Fruit fly (Drosophila melanogaster) whole organism, embryonic: ENCODE measurements around the gene CG7362.

ENCODE experiments used
- Adf1 ChIP-seq: fragments of 200-800 bp; sonication (Bioruptor generic); IDR thresholded peaks from 2 replicates; pipeline ENCODE4 v1.3.6; 2022; ENCODE audit warnings: missing biosample characterization, missing genetic modification characterization
- Aef1 ChIP-seq: fragments of 200-800 bp; sonication (Bioruptor generic); IDR thresholded peaks from 3 replicates; pipeline ENCODE4 v1.3.6; 2022; ENCODE audit warnings: missing biosample characterization, missing genetic modification characterization
- Atf3 ChIP-seq: fragments of 200-800 bp; sonication (Bioruptor generic); optimal IDR thresholded peaks from 3 replicates; lab custom pipeline; 2016; ENCODE audit warnings: missing biosample characterization, missing genetic modification characterization
- Blimp-1 ChIP-seq: fragments of 200-800 bp; sonication (Bioruptor generic); optimal IDR thresholded peaks from 3 replicates; lab custom pipeline; 2018; ENCODE audit warnings: missing biosample characterization, missing genetic modification characterization, mild to moderate bottlenecking, moderate library complexity, missing genetic modification reagents
- CG10979 ChIP-seq: fragments of 200-800 bp; sonication (Bioruptor generic); optimal IDR thresholded peaks from 2 replicates; lab custom pipeline; 2018; ENCODE audit warnings: missing biosample characterization, mild to moderate bottlenecking, missing genetic modification characterization, moderate library complexity
- CG11398 ChIP-seq: fragments of 200-800 bp; sonication (Bioruptor generic); optimal IDR thresholded peaks from 2 replicates; lab custom pipeline; 2016; ENCODE audit warnings: missing biosample characterization, missing genetic modification characterization
- CG14441 ChIP-seq: fragments of 200-800 bp; sonication (Bioruptor generic); IDR thresholded peaks from 2 replicates; pipeline ENCODE4 v1.3.6; 2022; ENCODE audit warnings: missing biosample characterization, missing genetic modification characterization
- CG1602 ChIP-seq: fragments of 200-800 bp; sonication (Bioruptor generic); optimal IDR thresholded peaks from 3 replicates; lab custom pipeline; 2016; ENCODE audit warnings: missing biosample characterization, missing genetic modification characterization
- CG1603 ChIP-seq: fragments of 200-800 bp; sonication (Bioruptor generic); optimal IDR thresholded peaks from 2 replicates; lab custom pipeline; 2019; ENCODE audit warnings: missing biosample characterization, mild to moderate bottlenecking, missing genetic modification characterization, moderate library complexity
- CG17612 ChIP-seq: fragments of 200-800 bp; sonication (Bioruptor generic); IDR thresholded peaks from 2 replicates; pipeline ENCODE4 v1.3.6; 2022; ENCODE audit warnings: missing biosample characterization, missing genetic modification characterization
- CG17912 ChIP-seq: fragments of 200-800 bp; sonication (Bioruptor generic); optimal IDR thresholded peaks from 2 replicates; lab custom pipeline; 2018; ENCODE audit warnings: missing biosample characterization, mild to moderate bottlenecking, missing genetic modification characterization
- CG32767 ChIP-seq: fragments of 200-800 bp; sonication (Bioruptor generic); IDR thresholded peaks from 2 replicates; pipeline ENCODE4 v1.3.6; 2022; ENCODE audit warnings: missing biosample characterization, missing genetic modification characterization
- CG34224 ChIP-seq: fragments of 200-800 bp; sonication (Bioruptor generic); IDR thresholded peaks from 3 replicates; pipeline ENCODE4 v1.3.6; 2022; ENCODE audit warnings: missing biosample characterization, missing genetic modification characterization; ENCODE audit not compliant: partially characterized antibody
- CG3726 ChIP-seq: fragments of 200-800 bp; sonication (Bioruptor generic); IDR thresholded peaks from 3 replicates; pipeline ENCODE4, ENCODE4 v1.3.6; 2022; ENCODE audit warnings: missing biosample characterization, missing genetic modification characterization
- CG4424 ChIP-seq: fragments of 200-800 bp; sonication (Bioruptor generic); optimal IDR thresholded peaks from 3 replicates; lab custom pipeline; 2016; ENCODE audit warnings: missing biosample characterization, missing genetic modification characterization
- CG4617 ChIP-seq: fragments of 200-800 bp; sonication (Bioruptor generic); optimal IDR thresholded peaks from 3 replicates; lab custom pipeline; 2016; ENCODE audit warnings: missing biosample characterization, missing genetic modification characterization, borderline replicate concordance
- D19B ChIP-seq: fragments of 200-800 bp; sonication (Bioruptor generic); optimal IDR thresholded peaks from 2 replicates; lab custom pipeline; 2017; ENCODE audit warnings: missing biosample characterization, mild to moderate bottlenecking, missing genetic modification characterization
- Drgx ChIP-seq: fragments of 200-800 bp; sonication (Bioruptor generic); IDR thresholded peaks from 2 replicates; pipeline ENCODE4 v1.3.6; 2022; ENCODE audit warnings: missing biosample characterization, missing genetic modification characterization
- HLH3B ChIP-seq: fragments of 200-800 bp; sonication (Bioruptor generic); IDR thresholded peaks from 2 replicates; pipeline ENCODE4 v1.3.6; 2022; ENCODE audit warnings: missing biosample characterization, missing genetic modification characterization
- Hr3 ChIP-seq: fragments of 200-800 bp; sonication (Bioruptor generic); optimal IDR thresholded peaks from 3 replicates; lab custom pipeline; 2016; ENCODE audit warnings: missing biosample characterization, missing genetic modification characterization
- Lim3 ChIP-seq: fragments of 200-800 bp; sonication (Bioruptor generic); IDR thresholded peaks from 2 replicates; pipeline ENCODE4 v1.3.6; 2022; ENCODE audit warnings: missing biosample characterization, missing genetic modification characterization
- MTF-1 ChIP-seq: fragments of 200-800 bp; sonication (Bioruptor generic); optimal IDR thresholded peaks from 2 replicates; lab custom pipeline; 2018; ENCODE audit warnings: missing biosample characterization, mild to moderate bottlenecking, missing genetic modification characterization, borderline replicate concordance
- Med ChIP-seq: fragments of 200-800 bp; sonication (Bioruptor generic); peaks from one replicate; lab custom pipeline; 2016; ENCODE audit warnings: missing biosample characterization, missing genetic modification characterization, mild to moderate bottlenecking, inconsistent platforms, moderate library complexity
- Neu2 ChIP-seq: fragments of 200-800 bp; sonication (Bioruptor generic); optimal IDR thresholded peaks from 3 replicates; lab custom pipeline; 2016; ENCODE audit warnings: missing biosample characterization, missing genetic modification characterization, borderline replicate concordance
- Nf-YB ChIP-seq: fragments of 200-800 bp; sonication (Bioruptor generic); optimal IDR thresholded peaks from 3 replicates; lab custom pipeline; 2019; ENCODE audit warnings: missing biosample characterization, mild to moderate bottlenecking, missing genetic modification characterization, moderate library complexity
- Oli ChIP-seq: fragments of 200-800 bp; sonication (Bioruptor generic); optimal IDR thresholded peaks from 2 replicates; lab custom pipeline; 2018; ENCODE audit warnings: missing biosample characterization, mild to moderate bottlenecking, missing genetic modification characterization, moderate library complexity
- Ptx1 ChIP-seq: fragments of 200-800 bp; sonication (Bioruptor generic); IDR thresholded peaks from 2 replicates; pipeline ENCODE4 v1.3.6; 2022; ENCODE audit warnings: missing biosample characterization, missing genetic modification characterization
- Sox102F ChIP-seq: fragments of 200-800 bp; sonication (Bioruptor generic); optimal IDR thresholded peaks from 2 replicates; lab custom pipeline; 2018; ENCODE audit warnings: missing biosample characterization, mild to moderate bottlenecking, missing genetic modification characterization, moderate library complexity
- YL-1 ChIP-seq: fragments of 200-800 bp; sonication (Bioruptor generic); optimal IDR thresholded peaks from 3 replicates; lab custom pipeline; 2017; ENCODE audit warnings: missing biosample characterization, mild to moderate bottlenecking, missing genetic modification characterization
- ap ChIP-seq: fragments of 200-800 bp; sonication (Bioruptor generic); IDR thresholded peaks from 2 replicates; pipeline ENCODE4 v1.3.6; 2022; ENCODE audit warnings: missing biosample characterization, missing genetic modification characterization
- bsh ChIP-seq, 2 experiments: fragments of 200-800 bp; sonication (Bioruptor generic); optimal IDR thresholded peaks; 2 replicates each; lab custom pipeline; 2017 to 2018; ENCODE audit warnings: mild to moderate bottlenecking in 2 of 2, missing biosample characterization in 2 of 2, missing genetic modification characterization in 2 of 2, moderate library complexity in 1 of 2
- danr ChIP-seq: fragments of 200-800 bp; sonication (Bioruptor generic); IDR thresholded peaks from 2 replicates; pipeline ENCODE4 v1.3.6; 2022; ENCODE audit warnings: missing biosample characterization, missing genetic modification characterization
- gt ChIP-seq: fragments of 200-800 bp; sonication (Bioruptor generic); IDR thresholded peaks from 2 replicates; pipeline ENCODE4 v1.3.6; 2022; ENCODE audit warnings: missing biosample characterization, missing genetic modification characterization
- hb ChIP-seq: fragments of 200-800 bp; sonication (Bioruptor generic); IDR thresholded peaks from 3 replicates; pipeline ENCODE4 v1.3.6; 2022; ENCODE audit warnings: missing biosample characterization, missing genetic modification characterization; ENCODE audit not compliant: partially characterized antibody
- lilli ChIP-seq: fragments of 200-800 bp; sonication (Bioruptor generic); optimal IDR thresholded peaks from 3 replicates; lab custom pipeline; 2016; ENCODE audit warnings: missing biosample characterization, missing genetic modification characterization
- org-1 ChIP-seq: fragments of 200-800 bp; sonication (Bioruptor generic); optimal IDR thresholded peaks from 2 replicates; lab custom pipeline; 2017; ENCODE audit warnings: missing biosample characterization, missing genetic modification characterization
- phol ChIP-seq: fragments of 200-800 bp; sonication (Bioruptor generic); optimal IDR thresholded peaks from 3 replicates; lab custom pipeline; 2018; ENCODE audit warnings: missing biosample characterization, mild to moderate bottlenecking, missing genetic modification characterization, moderate library complexity
- prd ChIP-seq, 3 experiments: fragments of >200 bp in 2 of 3; fragments of 200-800 bp in 1 of 3; sonication (Bioruptor generic) in 1 of 3; optimal IDR thresholded peaks in 2 of 3; IDR thresholded peaks in 1 of 3; 2 replicates in 2 of 3; 3 replicates in 1 of 3; pipeline versions ENCODE4 v1.3.6 to Lab custom; 2017 to 2022; ENCODE audit warnings: missing biosample characterization in 1 of 3, missing genetic modification characterization in 1 of 3
- ranshi ChIP-seq: fragments of 200-800 bp; sonication (Bioruptor generic); IDR thresholded peaks from 2 replicates; pipeline ENCODE4 v1.3.6; 2022; ENCODE audit warnings: missing biosample characterization, missing genetic modification characterization
- row ChIP-seq: fragments of 200-800 bp; sonication (Bioruptor generic); IDR thresholded peaks from 3 replicates; pipeline ENCODE4 v1.3.6; 2022; ENCODE audit warnings: missing biosample characterization, missing genetic modification characterization
- sens ChIP-seq: fragments of 200-800 bp; sonication (Bioruptor generic); peaks from one replicate; lab custom pipeline; 2016; ENCODE audit warnings: missing biosample characterization, missing genetic modification characterization
- seq ChIP-seq: fragments of 200-800 bp; sonication (Bioruptor generic); IDR thresholded peaks from 2 replicates; pipeline ENCODE4 v1.3.6; 2022; ENCODE audit warnings: missing biosample characterization, missing genetic modification characterization
- slp2 ChIP-seq: fragments of 200-800 bp; sonication (Bioruptor generic); optimal IDR thresholded peaks from 2 replicates; lab custom pipeline; 2016; ENCODE audit warnings: missing biosample characterization, missing genetic modification characterization
- vvl ChIP-seq: fragments of 200-800 bp; sonication (Bioruptor generic); IDR thresholded peaks from 2 replicates; pipeline ENCODE4 v1.3.6; 2022; ENCODE audit warnings: missing biosample characterization, missing genetic modification characterization
- zfh1 ChIP-seq: fragments of 200-800 bp; sonication (Bioruptor generic); IDR thresholded peaks from 3 replicates; pipeline ENCODE4 v1.3.6; 2022; ENCODE audit warnings: missing biosample characterization, missing genetic modification characterization

The CG7362 gene

DNA sequence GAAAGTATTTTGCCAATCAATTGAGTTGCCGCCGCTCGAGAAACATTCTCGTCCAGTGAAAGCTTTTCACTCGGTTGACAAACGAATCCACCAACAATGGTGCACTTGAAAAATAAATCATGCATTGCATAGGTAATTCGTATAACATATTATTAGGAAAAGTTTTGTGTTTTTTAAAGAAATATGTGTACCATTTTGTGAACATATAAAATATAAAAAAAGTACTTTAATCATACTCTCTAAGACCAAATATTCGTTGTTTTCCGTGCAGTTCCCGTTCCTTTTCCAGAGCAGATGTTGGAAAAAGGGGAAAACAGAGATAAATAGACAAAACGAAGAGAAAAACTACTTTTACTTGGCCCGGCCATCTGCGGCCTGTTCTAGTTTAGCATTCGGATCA lies 32.4 kb upstream of the CG7362 start:
- peak; percentile 43 for TF ChIP-seq CG10979 (tag; lab: Kevin White, UChicago)
- peak; percentile 2 for TF ChIP-seq phol
- TF ChIP-seq hb (GFP tag; lab: Robert Waterston, UW), result no peak
- peak; percentile 71 for TF ChIP-seq Blimp-1 (GFP tag; lab: Kevin White, UChicago)
- peak in 1 of 2 experiments; percentile 38 for TF ChIP-seq bsh (GFP tag; optimal IDR thresholded peaks at IDR 0.05; lab: Kevin White, UChicago)

- TF ChIP-seq YL-1 (GFP tag; lab: Kevin White, UChicago) (no peak), CG14441 (GFP tag; lab: Robert Waterston, UW) (peak; percentile 17; the same call in 1 of the 2 replicates), Med (GFP tag; lab: Kevin White, UChicago) (peak; percentile 69), CG1602 (GFP tag; lab: Kevin White, UChicago) (no peak), MTF-1 (no peak), Ptx1 (GFP tag; lab: Robert Waterston, UW) (no peak), sens (GFP tag; lab: Kevin White, UChicago) (peak; percentile 81), CG1603 (tag; lab: Kevin White, UChicago) (no peak), Drgx (GFP tag; lab: Robert Waterston, UW) (0 out of 2 replicates have a peak, but pooled peaks have one; percentile 25), row (GFP tag; lab: Robert Waterston, UW) (0 out of 3 replicates have a peak, but pooled peaks have one; percentile 27)
Observed at dm6 chr3R:14785335-14785734, 31.1 kb upstream of the CG7362 start.

dm6 chr3R:14780747-14781146 lies 26.5 kb upstream of the CG7362 start:
- TF ChIP-seq vvl (GFP tag; lab: Robert Waterston, UW) (0 out of 2 replicates have a peak, but pooled peaks have one; percentile 9), CG32767 (GFP tag; lab: Robert Waterston, UW) (no peak), lilli (GFP tag; lab: Kevin White, UChicago) (no peak), Neu2 (GFP tag; lab: Kevin White, UChicago) (no peak), gt (GFP tag; lab: Robert Waterston, UW) (no peak), ap (GFP tag; lab: Robert Waterston, UW) (no peak)

DNA sequence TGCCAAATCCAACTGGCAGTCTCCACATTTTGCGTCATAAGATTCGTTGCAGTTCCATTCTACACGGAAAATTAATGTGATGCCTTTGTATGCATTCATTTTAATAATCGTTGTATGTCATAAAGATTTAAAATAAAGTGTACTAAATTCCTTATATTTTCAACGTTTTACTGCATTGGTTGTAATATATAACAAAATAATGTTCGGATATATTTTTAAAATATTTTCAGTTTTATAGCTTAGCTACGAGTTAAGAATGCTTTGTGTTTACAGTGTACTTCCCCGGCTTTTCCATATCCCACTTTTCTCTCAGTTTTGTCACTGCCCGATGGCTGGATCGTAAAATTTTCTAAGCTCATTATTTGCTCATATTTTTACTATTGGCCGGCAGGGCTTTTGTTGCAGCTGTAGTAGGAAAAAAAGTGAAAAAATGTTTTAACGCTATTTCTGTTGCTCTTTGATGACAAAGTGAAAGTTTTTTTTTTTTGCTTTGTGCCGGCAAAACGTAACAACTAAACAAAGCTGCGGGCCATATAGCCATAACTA lies 25.5 kb upstream of the CG7362 start:
- no peak for TF ChIP-seq CG17612 (GFP tag; lab: Robert Waterston, UW)
- no peak for TF ChIP-seq Adf1 (GFP tag; lab: Robert Waterston, UW)
- no peak for TF ChIP-seq D19B
- no peak for TF ChIP-seq CG3726 (GFP tag; lab: Robert Waterston, UW)
- no peak for TF ChIP-seq CG11398
- no peak for TF ChIP-seq Lim3 (GFP tag; lab: Robert Waterston, UW)
- TF ChIP-seq danr, result no peak
- TF ChIP-seq Sox102F (GFP tag; lab: Kevin White, UChicago), result peak; percentile 52
- TF ChIP-seq Oli (tag; lab: Kevin White, UChicago), result peak; percentile 4
- no peak for TF ChIP-seq CG4617 (GFP tag; lab: Kevin White, UChicago)
- TF ChIP-seq CG4424 (GFP tag; lab: Kevin White, UChicago), result no peak
- no peak for TF ChIP-seq zfh1 (GFP tag; lab: Robert Waterston, UW)
- TF ChIP-seq prd (optimal IDR thresholded peaks at IDR 0.05; lab: Kevin White, UChicago), result no peak
- no peak for TF ChIP-seq prd (GFP tag; IDR thresholded peaks at IDR 0.05; lab: Robert Waterston, UW)
- TF ChIP-seq CG17912, result no peak
- TF ChIP-seq Nf-YB, result no peak
- TF ChIP-seq slp2 (GFP tag; lab: Kevin White, UChicago), result no peak
- no peak for TF ChIP-seq CG34224 (GFP tag; lab: Robert Waterston, UW)
- peak in 1 of 2 experiments; percentile 1 for TF ChIP-seq bsh (GFP tag; optimal IDR thresholded peaks at IDR 0.05; lab: Kevin White, UChicago)
- TF ChIP-seq phol, result peak; percentile 10
- no peak for TF ChIP-seq ranshi (GFP tag; lab: Robert Waterston, UW)
- no peak for TF ChIP-seq HLH3B (GFP tag; lab: Robert Waterston, UW)
- TF ChIP-seq seq (GFP tag; lab: Robert Waterston, UW), result no peak
- peak; percentile 55 for TF ChIP-seq Blimp-1 (GFP tag; lab: Kevin White, UChicago)
- no peak for TF ChIP-seq Hr3 (GFP tag; lab: Kevin White, UChicago)
- no peak for TF ChIP-seq org-1 (GFP tag; lab: Kevin White, UChicago)
- no peak for TF ChIP-seq Atf3 (GFP tag; lab: Kevin White, UChicago)
- no peak for TF ChIP-seq Aef1 (GFP tag; lab: Robert Waterston, UW)
